Fruit fly (Drosophila melanogaster): Measurements from ENCODE around the gene CG31272.

The CG31272 gene

dm6 chr3R:10759348-10759847 is at the start of gene CG31272:
Gene CG31272, minus strand, starts transcription at chr3R:10759398.
- TF ChIP-seq CG7045 (GFP tag; optimal IDR thresholded peaks at IDR 0.05) = peak; percentile 30
- no peak for TF ChIP-seq kay (GFP tag; ENCODE audit: borderline replicate concordance)
- TF ChIP-seq cic (GFP tag; optimal IDR thresholded peaks at IDR 0.05) = peak; percentile 70
- no peak for TF ChIP-seq tj (GFP tag; optimal IDR thresholded peaks at IDR 0.05)
- TF ChIP-seq CG5204 (GFP tag; optimal IDR thresholded peaks at IDR 0.05) = peak; percentile 15

dm6 chr3R:10803855-10804254 is 44.7 kb upstream of the CG31272 start, which contains the start of gene CG14692:
Gene CG14692, minus strand, starts transcription at chr3R:10803955.
- no peak for TF ChIP-seq CG7045 (GFP tag; optimal IDR thresholded peaks at IDR 0.05)
- TF ChIP-seq toe (GFP tag; optimal IDR thresholded peaks at IDR 0.05) = no peak
- no peak for TF ChIP-seq CG14711 (tag; optimal IDR thresholded peaks at IDR 0.05)
- TF ChIP-seq Mnt (GFP tag; optimal IDR thresholded peaks at IDR 0.05) = no peak
- no peak for TF ChIP-seq Clk (GFP tag; optimal IDR thresholded peaks at IDR 0.05)
- TF ChIP-seq CG5204 (GFP tag; optimal IDR thresholded peaks at IDR 0.05) = no peak
- TF ChIP-seq tj (GFP tag; optimal IDR thresholded peaks at IDR 0.05) = no peak
- no peak for TF ChIP-seq pad (GFP tag; optimal IDR thresholded peaks at IDR 0.05)
- TF ChIP-seq CG11617 (GFP tag; optimal IDR thresholded peaks at IDR 0.05) = no peak
- TF ChIP-seq cic (GFP tag; optimal IDR thresholded peaks at IDR 0.05) = no peak
- TF ChIP-seq ovo (GFP tag; optimal IDR thresholded peaks at IDR 0.05) = no peak
- TF ChIP-seq Hr96 (GFP tag; optimal IDR thresholded peaks at IDR 0.05) = no peak
- no peak for TF ChIP-seq Crg-1 (GFP tag; optimal IDR thresholded peaks at IDR 0.05)
- TF ChIP-seq CG1620 (GFP tag; optimal IDR thresholded peaks at IDR 0.05) = no peak
- TF ChIP-seq kay (GFP tag; ENCODE audit: borderline replicate concordance) = no peak
- no peak for TF ChIP-seq CG7101 (tag; optimal IDR thresholded peaks at IDR 0.05)
- TF ChIP-seq cnc (optimal IDR thresholded peaks at IDR 0.05) = no peak
- TF ChIP-seq CG12768 (GFP tag; optimal IDR thresholded peaks at IDR 0.05) = no peak
- no peak for TF ChIP-seq bab1 (GFP tag; optimal IDR thresholded peaks at IDR 0.05)
- no peak for TF ChIP-seq CG33017 (tag; optimal IDR thresholded peaks at IDR 0.05)

dm6 chr3R:10792604-10793003 is 33.4 kb upstream of the CG31272 start, which contains the start of gene CG14687:
Gene CG14687, plus strand, starts transcription at chr3R:10792904.
- TF ChIP-seq Mnt (GFP tag; optimal IDR thresholded peaks at IDR 0.05) (no peak), cnc (optimal IDR thresholded peaks at IDR 0.05) (no peak), kay (GFP tag; ENCODE audit: borderline replicate concordance) (no peak), CG5204 (GFP tag; optimal IDR thresholded peaks at IDR 0.05) (no peak), CG11617 (GFP tag; optimal IDR thresholded peaks at IDR 0.05) (no peak), Crg-1 (GFP tag; optimal IDR thresholded peaks at IDR 0.05) (no peak), toe (GFP tag; optimal IDR thresholded peaks at IDR 0.05) (no peak), CG7101 (tag; optimal IDR thresholded peaks at IDR 0.05) (no peak), cic (GFP tag; optimal IDR thresholded peaks at IDR 0.05) (no peak), tj (GFP tag; optimal IDR thresholded peaks at IDR 0.05) (no peak), CG14711 (tag; optimal IDR thresholded peaks at IDR 0.05) (no peak), ovo (GFP tag; optimal IDR thresholded peaks at IDR 0.05) (no peak), Hr96 (GFP tag; optimal IDR thresholded peaks at IDR 0.05) (no peak), CG1620 (GFP tag; optimal IDR thresholded peaks at IDR 0.05) (no peak), CG12768 (GFP tag; optimal IDR thresholded peaks at IDR 0.05) (no peak)

- TF ChIP-seq CG14711 (tag; optimal IDR thresholded peaks at IDR 0.05) (peak; percentile 38), CG5204 (GFP tag; optimal IDR thresholded peaks at IDR 0.05) (peak; percentile 66), CG1620 (GFP tag; optimal IDR thresholded peaks at IDR 0.05) (peak; percentile 76), cnc (optimal IDR thresholded peaks at IDR 0.05) (no peak), kay (GFP tag; ENCODE audit: borderline replicate concordance) (peak; percentile 39), CG11617 (GFP tag; optimal IDR thresholded peaks at IDR 0.05) (peak; percentile 45), Mnt (GFP tag; optimal IDR thresholded peaks at IDR 0.05) (peak; percentile 75), toe (GFP tag; optimal IDR thresholded peaks at IDR 0.05) (peak; percentile 73), cic (GFP tag; optimal IDR thresholded peaks at IDR 0.05) (no peak), CG12768 (GFP tag; optimal IDR thresholded peaks at IDR 0.05) (peak; percentile 2), ovo (GFP tag; optimal IDR thresholded peaks at IDR 0.05) (no peak), Clk (GFP tag; optimal IDR thresholded peaks at IDR 0.05) (peak; percentile 5), CG33017 (tag; optimal IDR thresholded peaks at IDR 0.05) (no peak), pad (GFP tag; optimal IDR thresholded peaks at IDR 0.05) (peak; percentile 58), CG7045 (GFP tag; optimal IDR thresholded peaks at IDR 0.05) (peak; percentile 47), tj (GFP tag; optimal IDR thresholded peaks at IDR 0.05) (no peak), bab1 (GFP tag; optimal IDR thresholded peaks at IDR 0.05) (peak; percentile 47), CG7101 (tag; optimal IDR thresholded peaks at IDR 0.05) (peak; percentile 33), Hr96 (GFP tag; optimal IDR thresholded peaks at IDR 0.05) (peak; percentile 69), Crg-1 (GFP tag; optimal IDR thresholded peaks at IDR 0.05) (peak; percentile 59)
Observed at dm6 chr3R:10788186-10788585, 29.0 kb upstream of the CG31272 start, which contains the start of the genes Art1 and Mcm5. Gene Art1, minus strand, starts transcription at chr3R:10788226. Gene Mcm5, plus strand, starts transcription at chr3R:10788524.

- TF ChIP-seq Clk (GFP tag; optimal IDR thresholded peaks at IDR 0.05) (peak; percentile 28), CG7101 (tag; optimal IDR thresholded peaks at IDR 0.05) (peak; percentile 73), CG14711 (tag; optimal IDR thresholded peaks at IDR 0.05) (peak; percentile 71), Mnt (GFP tag; optimal IDR thresholded peaks at IDR 0.05) (peak; percentile 69), CG12768 (GFP tag; optimal IDR thresholded peaks at IDR 0.05) (peak; percentile 62), Hr96 (GFP tag; optimal IDR thresholded peaks at IDR 0.05) (no peak), kay (GFP tag; ENCODE audit: borderline replicate concordance) (peak; percentile 75), CG1620 (GFP tag; optimal IDR thresholded peaks at IDR 0.05) (peak; percentile 73), CG7045 (GFP tag; optimal IDR thresholded peaks at IDR 0.05) (peak; percentile 71), bab1 (GFP tag; optimal IDR thresholded peaks at IDR 0.05) (peak; percentile 77), pad (GFP tag; optimal IDR thresholded peaks at IDR 0.05) (peak; percentile 60), cnc (optimal IDR thresholded peaks at IDR 0.05) (no peak), Crg-1 (GFP tag; optimal IDR thresholded peaks at IDR 0.05) (peak; percentile 56), ovo (GFP tag; optimal IDR thresholded peaks at IDR 0.05) (peak; percentile 59), tj (GFP tag; optimal IDR thresholded peaks at IDR 0.05) (peak; percentile 71), CG33017 (tag; optimal IDR thresholded peaks at IDR 0.05) (peak; percentile 13), cic (GFP tag; optimal IDR thresholded peaks at IDR 0.05) (no peak), CG5204 (GFP tag; optimal IDR thresholded peaks at IDR 0.05) (peak; percentile 57), toe (GFP tag; optimal IDR thresholded peaks at IDR 0.05) (peak; percentile 85), CG11617 (GFP tag; optimal IDR thresholded peaks at IDR 0.05) (peak; percentile 71)
Observed at dm6 chr3R:10784058-10784499, 24.9 kb upstream of the CG31272 start, which contains the start of the genes mRpL37 and Rbp1. Gene mRpL37, minus strand, starts transcription at chr3R:10784092. Gene Rbp1, plus strand, starts transcription at chr3R:10784383.
